Worm (Caenorhabditis elegans): Measurements from ENCODE around the gene T22C8.1.

ce11 chrII:8623396-8623795 is 10.8 kb downstream of the T22C8.1 start, which contains the start of gene T22C8.4:
- TF ChIP-seq ama-1 (optimal IDR thresholded peaks at IDR 0.05) (no peak), ets-7 (tag; optimal IDR thresholded peaks at IDR 0.05) (no peak)
